Worm (Caenorhabditis elegans): Measurements from ENCODE around the gene scyl-1.

scyl-1 gene

DNA sequence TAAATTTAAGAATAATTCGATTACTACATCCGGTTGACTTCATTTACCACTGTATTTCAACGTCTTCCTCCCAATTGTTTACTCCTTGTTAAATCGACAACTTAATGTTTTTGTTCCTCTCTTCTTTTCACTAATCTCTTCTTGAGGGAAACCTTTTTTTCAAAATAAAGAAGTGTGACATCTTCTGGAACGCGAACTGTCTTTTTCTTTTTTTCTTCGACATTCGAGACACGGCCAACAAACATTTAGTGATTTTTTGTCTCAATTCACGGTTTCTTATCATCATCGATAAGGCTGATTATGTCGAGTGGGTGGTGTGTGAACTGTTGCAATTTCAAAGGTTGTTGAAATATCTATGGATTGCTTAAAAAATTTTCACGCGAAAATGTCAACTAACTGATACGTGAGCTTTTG lies 43.7 kb upstream of the scyl-1 start (continued):
- TF ChIP-seq ceh-20 (GFP tag; IDR thresholded peaks at IDR 0.05) (no peak), daf-8 (GFP tag; IDR thresholded peaks at IDR 0.05) (no peak), nhr-48 (tag; optimal IDR thresholded peaks at IDR 0.05) (no peak), snpc-1.2 (GFP tag; IDR thresholded peaks at IDR 0.05) (no peak), Y5F2A.4 (GFP tag; optimal IDR thresholded peaks at IDR 0.05) (no peak), unc-39 (tag; optimal IDR thresholded peaks at IDR 0.05) (no peak), hlh-11 (tag; optimal IDR thresholded peaks at IDR 0.05) (peak; percentile 75), pha-4 (GFP tag; IDR thresholded peaks at IDR 0.05) (no peak), pha-4 (tag; optimal IDR thresholded peaks at IDR 0.05) (no peak), ceh-28 (tag; optimal IDR thresholded peaks at IDR 0.05) (no peak), lin-1 (GFP tag; IDR thresholded peaks at IDR 0.05) (no peak), ctbp-1 (GFP tag; IDR thresholded peaks at IDR 0.05) (no peak), nhr-77 (tag; optimal IDR thresholded peaks at IDR 0.05) (no peak), T20F7.1 (GFP tag; optimal IDR thresholded peaks at IDR 0.05) (peak; percentile 25), tra-1 (GFP tag; IDR thresholded peaks at IDR 0.05) (peak; percentile 69; the same call in 1 of the 2 replicates), nhr-237 (tag; optimal IDR thresholded peaks at IDR 0.05) (no peak), F44E2.7 (GFP tag; IDR thresholded peaks at IDR 0.05) (no peak), zfp-3 (GFP tag; conservative IDR thresholded peaks at IDR 0.05) (no peak), pqm-1 (tag; optimal IDR thresholded peaks at IDR 0.05) (peak; percentile 54), unc-130 (GFP tag; optimal IDR thresholded peaks at IDR 0.05) (no peak), egl-27 (tag; optimal IDR thresholded peaks at IDR 0.05) (no peak), mxl-2 (GFP tag; conservative IDR thresholded peaks at IDR 0.05) (no peak), nhr-6 (tag; optimal IDR thresholded peaks at IDR 0.05) (no peak), Y48G9A.11 (GFP tag; IDR thresholded peaks at IDR 0.05) (no peak), jun-1 (tag; optimal IDR thresholded peaks at IDR 0.05) (no peak), F26F4.8 (GFP tag; conservative IDR thresholded peaks at IDR 0.05) (no peak), cey-2 (tag; optimal IDR thresholded peaks at IDR 0.05; ENCODE audit: borderline replicate concordance, insufficient read depth) (peak; percentile 79), ceh-32 (tag; optimal IDR thresholded peaks at IDR 0.05; ENCODE audit: poor library complexity) (no peak), nhr-10 (tag; optimal IDR thresholded peaks at IDR 0.05) (peak; percentile 7), daf-19 (GFP tag; conservative IDR thresholded peaks at IDR 0.05) (no peak), D1046.2 (GFP tag; IDR thresholded peaks at IDR 0.05) (no peak), hlh-30 (tag; optimal IDR thresholded peaks at IDR 0.05; ENCODE audit: insufficient read depth) (peak; percentile 42), madf-5 (GFP tag; IDR thresholded peaks at IDR 0.05) (no peak), zfp-2 (tag; optimal IDR thresholded peaks at IDR 0.05) (no peak), nhr-41 (GFP tag; IDR thresholded peaks at IDR 0.05) (no peak), mep-1 (tag; optimal IDR thresholded peaks at IDR 0.05) (peak; percentile 35), ceh-82 (tag; optimal IDR thresholded peaks at IDR 0.05) (no peak), mdl-1 (tag; optimal IDR thresholded peaks at IDR 0.05) (peak in 1 of 2 experiments; percentile 31), ZK546.5 (tag; optimal IDR thresholded peaks at IDR 0.05) (no peak), spr-1 (tag; optimal IDR thresholded peaks at IDR 0.05) (no peak), madf-9 (GFP tag; conservative IDR thresholded peaks at IDR 0.05) (no peak), lin-13 (GFP tag; optimal IDR thresholded peaks at IDR 0.05) (no peak), php-3 (GFP tag; IDR thresholded peaks at IDR 0.05) (0 out of 2 replicates have a peak, but pooled peaks have one; percentile 14), lin-38 (GFP tag; IDR thresholded peaks at IDR 0.05) (no peak), F49E8.2 (tag; optimal IDR thresholded peaks at IDR 0.05; ENCODE audit: borderline replicate concordance) (no peak), gei-8 (GFP tag; optimal IDR thresholded peaks at IDR 0.05) (no peak), set-16 (GFP tag; IDR thresholded peaks at IDR 0.05) (no peak), snpc-4 (tag; optimal IDR thresholded peaks at IDR 0.05) (no peak), dpl-1 (GFP tag; optimal IDR thresholded peaks at IDR 0.05) (no peak), hmg-1.1 (GFP tag; IDR thresholded peaks at IDR 0.05) (no peak), dmd-6 (GFP tag; IDR thresholded peaks at IDR 0.05) (peak; percentile 85), ztf-11 (tag; optimal IDR thresholded peaks at IDR 0.05) (no peak)

All from whole organism, L4 larva.